Fruit fly (Drosophila melanogaster) whole organism, prepupa: ENCODE results near the gene CG14883.

Source experiments
- Blimp-1 ChIP-seq: fragments of 200-800 bp; sonication (Bioruptor generic); optimal IDR thresholded peaks from 3 replicates; lab custom pipeline; 2017; ENCODE audit warnings: missing biosample characterization, missing genetic modification characterization, mild to moderate bottlenecking, moderate library complexity, missing genetic modification reagents
- CG10631 ChIP-seq: fragments of 200-800 bp; sonication (Bioruptor generic); optimal IDR thresholded peaks from 2 replicates; lab custom pipeline; 2016; ENCODE audit warnings: missing biosample characterization, missing genetic modification characterization
- CG10669 ChIP-seq: fragments of 200-800 bp; sonication (Bioruptor generic); optimal IDR thresholded peaks from 3 replicates; lab custom pipeline; 2018; ENCODE audit warnings: missing biosample characterization, mild to moderate bottlenecking, missing genetic modification characterization, moderate library complexity
- CG11294 ChIP-seq: fragments of 200-800 bp; sonication (Bioruptor generic); IDR thresholded peaks from 2 replicates; pipeline ENCODE4 v1.3.6; 2022; ENCODE audit warnings: missing biosample characterization, missing genetic modification characterization
- CG11902 ChIP-seq: fragments of 200-800 bp; sonication (Bioruptor generic); optimal IDR thresholded peaks from 3 replicates; lab custom pipeline; 2016; ENCODE audit warnings: missing biosample characterization, missing genetic modification characterization
- CG1621 ChIP-seq: fragments of 200-800 bp; sonication (Bioruptor generic); optimal IDR thresholded peaks from 3 replicates; lab custom pipeline; 2018; ENCODE audit warnings: missing biosample characterization, mild to moderate bottlenecking, missing genetic modification characterization
- CG16779 ChIP-seq: fragments of 200-800 bp; sonication (Bioruptor generic); optimal IDR thresholded peaks from 3 replicates; lab custom pipeline; 2017; ENCODE audit warnings: missing biosample characterization, mild to moderate bottlenecking, missing genetic modification characterization
- CG3032 ChIP-seq: fragments of 200-800 bp; optimal IDR thresholded peaks from 2 replicates; lab custom pipeline; 2019; ENCODE audit warnings: missing biosample characterization, mild to moderate bottlenecking, missing genetic modification characterization, moderate library complexity
- CG32006 ChIP-seq: fragments of 200-800 bp; sonication (Bioruptor generic); optimal IDR thresholded peaks from 3 replicates; lab custom pipeline; 2017; ENCODE audit warnings: missing biosample characterization, mild to moderate bottlenecking, missing genetic modification characterization
- CG3919 ChIP-seq: fragments of 200-800 bp; sonication (Bioruptor generic); optimal IDR thresholded peaks from 3 replicates; lab custom pipeline; 2016; ENCODE audit warnings: missing biosample characterization, missing genetic modification characterization
- CG4318 ChIP-seq: fragments of 200-800 bp; sonication (Bioruptor generic); optimal IDR thresholded peaks from 3 replicates; lab custom pipeline; 2017; ENCODE audit warnings: missing biosample characterization, mild to moderate bottlenecking, missing genetic modification characterization
- CG6163 ChIP-seq: fragments of 200-800 bp; sonication (Bioruptor generic); IDR thresholded peaks from 3 replicates; pipeline ENCODE4 v1.3.6; 2022; ENCODE audit warnings: missing biosample characterization, missing genetic modification characterization
- CG6854 ChIP-seq: fragments of 200-800 bp; sonication (Bioruptor generic); optimal IDR thresholded peaks from 2 replicates; lab custom pipeline; 2017; ENCODE audit warnings: missing biosample characterization, mild to moderate bottlenecking, missing genetic modification characterization
- CG8119 ChIP-seq: fragments of 200-800 bp; sonication (Bioruptor generic); IDR thresholded peaks from 3 replicates; pipeline ENCODE4 v1.3.6; 2022; ENCODE audit warnings: missing biosample characterization, missing genetic modification characterization
- CG8319 ChIP-seq: fragments of 200-800 bp; sonication (Bioruptor generic); optimal IDR thresholded peaks from 3 replicates; lab custom pipeline; 2016; ENCODE audit warnings: missing biosample characterization, missing genetic modification characterization
- Eip75B ChIP-seq: fragments of 200-800 bp; sonication (Bioruptor generic); optimal IDR thresholded peaks from 3 replicates; lab custom pipeline; 2016; ENCODE audit warnings: missing biosample characterization, missing genetic modification characterization
- Eip78C ChIP-seq: fragments of 200-800 bp; sonication (Bioruptor generic); peaks from one replicate; lab custom pipeline; 2016; ENCODE audit warnings: missing biosample characterization, missing genetic modification characterization
- Eip93F ChIP-seq: fragments of 200-800 bp; sonication (Bioruptor generic); optimal IDR thresholded peaks from 2 replicates; lab custom pipeline; 2016; ENCODE audit warnings: missing biosample characterization, mild to moderate bottlenecking, missing genetic modification characterization
- Ets96B ChIP-seq: fragments of 200-800 bp; optimal IDR thresholded peaks from 2 replicates; lab custom pipeline; 2019; ENCODE audit warnings: missing biosample characterization, mild to moderate bottlenecking, missing genetic modification characterization, moderate library complexity
- Hr39 ChIP-seq: fragments of 200-800 bp; sonication (Bioruptor generic); optimal IDR thresholded peaks from 2 replicates; lab custom pipeline; 2016; ENCODE audit warnings: missing biosample characterization, missing genetic modification characterization
- Hr4 ChIP-seq: fragments of 200-800 bp; sonication (Bioruptor generic); optimal IDR thresholded peaks from 3 replicates; lab custom pipeline; 2016; ENCODE audit warnings: missing biosample characterization, missing genetic modification characterization
- Lpt ChIP-seq: fragments of 200-800 bp; sonication (Bioruptor generic); optimal IDR thresholded peaks from 3 replicates; lab custom pipeline; 2016; ENCODE audit warnings: missing biosample characterization, missing genetic modification characterization
- Met ChIP-seq: fragments of 200-800 bp; sonication (Bioruptor generic); optimal IDR thresholded peaks from 3 replicates; lab custom pipeline; 2016; ENCODE audit warnings: missing biosample characterization, missing genetic modification characterization
- OdsH ChIP-seq: fragments of 200-800 bp; sonication (Bioruptor generic); optimal IDR thresholded peaks from 3 replicates; lab custom pipeline; 2016; ENCODE audit warnings: missing biosample characterization, missing genetic modification characterization
- Smox ChIP-seq: fragments of 200-800 bp; sonication (Bioruptor generic); optimal IDR thresholded peaks from 3 replicates; lab custom pipeline; 2016; ENCODE audit warnings: missing biosample characterization, missing genetic modification characterization
- Sox102F ChIP-seq: fragments of 200-800 bp; sonication (Bioruptor generic); optimal IDR thresholded peaks from 2 replicates; lab custom pipeline; 2016; ENCODE audit warnings: missing biosample characterization, mild to moderate bottlenecking, missing genetic modification characterization
- Sox14 ChIP-seq: fragments of 200-800 bp; sonication (Bioruptor generic); optimal IDR thresholded peaks from 3 replicates; lab custom pipeline; 2016; ENCODE audit warnings: missing biosample characterization, missing genetic modification characterization
- Sox15 ChIP-seq: fragments of 200-800 bp; sonication (Bioruptor generic); optimal IDR thresholded peaks from 3 replicates; lab custom pipeline; 2016; ENCODE audit warnings: missing biosample characterization, missing genetic modification characterization
- achi ChIP-seq: fragments of 200-800 bp; sonication (Bioruptor generic); optimal IDR thresholded peaks from 3 replicates; lab custom pipeline; 2016; ENCODE audit warnings: missing biosample characterization, missing genetic modification characterization
- cyc ChIP-seq: fragments of 200-800 bp; sonication (Bioruptor generic); optimal IDR thresholded peaks from 3 replicates; lab custom pipeline; 2016; ENCODE audit warnings: missing biosample characterization, missing genetic modification characterization
- dac ChIP-seq: fragments of 200-800 bp; sonication (Bioruptor generic); optimal IDR thresholded peaks from 2 replicates; lab custom pipeline; 2017; ENCODE audit warnings: missing biosample characterization, mild to moderate bottlenecking, missing genetic modification characterization
- dsx ChIP-seq: fragments of 200-800 bp; optimal IDR thresholded peaks from 3 replicates; lab custom pipeline; 2019; ENCODE audit warnings: missing biosample characterization, mild to moderate bottlenecking, missing genetic modification characterization, moderate library complexity; ENCODE audit not compliant: poor library complexity, severe bottlenecking
- eg ChIP-seq: fragments of 200-800 bp; sonication (Bioruptor generic); IDR thresholded peaks from 3 replicates; pipeline ENCODE4 v1.3.6; 2022; ENCODE audit warnings: missing biosample characterization, missing genetic modification characterization
- esn ChIP-seq: fragments of 200-800 bp; sonication (Bioruptor generic); optimal IDR thresholded peaks from 2 replicates; lab custom pipeline; 2016; ENCODE audit warnings: missing biosample characterization, mild to moderate bottlenecking, missing genetic modification characterization, moderate library complexity
- fd59A ChIP-seq: fragments of 200-800 bp; sonication (Bioruptor generic); optimal IDR thresholded peaks from 2 replicates; lab custom pipeline; 2017; ENCODE audit warnings: missing biosample characterization, mild to moderate bottlenecking, missing genetic modification characterization, missing genetic modification reagents
- fd85E ChIP-seq: fragments of 200-800 bp; sonication (Bioruptor generic); optimal IDR thresholded peaks from 3 replicates; lab custom pipeline; 2016; ENCODE audit warnings: missing biosample characterization, missing genetic modification characterization
- fkh ChIP-seq: fragments of 200-800 bp; sonication (Bioruptor generic); optimal IDR thresholded peaks from 3 replicates; lab custom pipeline; 2017; ENCODE audit warnings: missing biosample characterization, mild to moderate bottlenecking, missing genetic modification characterization, moderate library complexity
- net ChIP-seq: fragments of 200-800 bp; sonication (Bioruptor generic); optimal IDR thresholded peaks from 3 replicates; lab custom pipeline; 2016; ENCODE audit warnings: missing biosample characterization, missing genetic modification characterization
- pdm3 ChIP-seq: fragments of 200-800 bp; sonication (Bioruptor generic); optimal IDR thresholded peaks from 3 replicates; lab custom pipeline; 2016; ENCODE audit warnings: missing biosample characterization, missing genetic modification characterization
- spab ChIP-seq: fragments of 200-800 bp; sonication (Bioruptor generic); optimal IDR thresholded peaks from 2 replicates; lab custom pipeline; 2017; ENCODE audit warnings: missing biosample characterization, mild to moderate bottlenecking, missing genetic modification characterization, missing genetic modification reagents
- ss ChIP-seq, 2 experiments: fragments of 200-800 bp; sonication (Bioruptor generic); optimal IDR thresholded peaks; 2 replicates in 1 of 2; 3 replicates in 1 of 2; lab custom pipeline; 2017 to 2018; ENCODE audit warnings: mild to moderate bottlenecking in 2 of 2, missing biosample characterization in 2 of 2, missing genetic modification characterization in 2 of 2, moderate library complexity in 1 of 2
- svp ChIP-seq: fragments of 200-800 bp; sonication (Bioruptor generic); peaks from one replicate; lab custom pipeline; 2016; ENCODE audit warnings: missing biosample characterization, missing genetic modification characterization
- topi ChIP-seq: fragments of 200-800 bp; sonication (Bioruptor generic); optimal IDR thresholded peaks from 3 replicates; lab custom pipeline; 2016; ENCODE audit warnings: missing biosample characterization, missing genetic modification characterization
- vri ChIP-seq: fragments of 200-800 bp; sonication (Bioruptor generic); optimal IDR thresholded peaks from 3 replicates; lab custom pipeline; 2016; ENCODE audit warnings: missing biosample characterization, mild to moderate bottlenecking, missing genetic modification characterization

CG14883 gene

dm6 chr3R:16497379-16497778 lies 41.5 kb downstream of the CG14883 start (continued):
- peak; percentile 66 for TF ChIP-seq Eip75B (GFP tag; lab: Kevin White, UChicago)
- peak; percentile 72 for TF ChIP-seq CG10669 (GFP tag; lab: Kevin White, UChicago)
- TF ChIP-seq esn (GFP tag; lab: Kevin White, UChicago), result peak; percentile 78
- peak; percentile 76 for TF ChIP-seq CG3032 (tag; lab: Kevin White, UChicago)
- TF ChIP-seq CG16779 (tag; lab: Kevin White, UChicago), result peak; percentile 15
- TF ChIP-seq CG8119 (GFP tag; lab: Robert Waterston, UW), result peak; percentile 74; the same call in 2 of the 3 replicates
- TF ChIP-seq net (GFP tag; lab: Kevin White, UChicago), result peak; percentile 70
- peak; percentile 60 for TF ChIP-seq CG1621 (tag; lab: Kevin White, UChicago)
- peak; percentile 93 for TF ChIP-seq Eip78C (GFP tag; lab: Kevin White, UChicago)
- peak; percentile 39 for TF ChIP-seq dsx
- TF ChIP-seq Hr4, result peak; percentile 62
- peak; percentile 90 for TF ChIP-seq eg
- peak; percentile 72 for TF ChIP-seq CG32006 (GFP tag; lab: Kevin White, UChicago)
- TF ChIP-seq fd59A (GFP tag; lab: Kevin White, UChicago), result peak; percentile 30
- TF ChIP-seq Eip93F, result no peak
- peak; percentile 80 for TF ChIP-seq CG3919 (GFP tag; lab: Kevin White, UChicago)
- no peak for TF ChIP-seq fd85E (GFP tag; lab: Kevin White, UChicago)
- peak; percentile 70 for TF ChIP-seq pdm3 (GFP tag; lab: Kevin White, UChicago)
- TF ChIP-seq Sox102F (GFP tag; lab: Kevin White, UChicago), result peak; percentile 56
- TF ChIP-seq CG4318 (GFP tag; lab: Kevin White, UChicago), result peak; percentile 16
- TF ChIP-seq Blimp-1 (GFP tag; lab: Kevin White, UChicago), result no peak

dm6 chr3R:16498859-16499258 lies 43.0 kb downstream of the CG14883 start, which contains the start of gene Gr89a:
Gr89a (minus strand) TSS chr3R:16498959.
- TF ChIP-seq Hr4 (no peak), Sox102F (GFP tag; lab: Kevin White, UChicago) (no peak), ss (GFP tag; optimal IDR thresholded peaks at IDR 0.05; lab: Kevin White, UChicago) (no peak), OdsH (GFP tag; lab: Kevin White, UChicago) (no peak), CG6854 (GFP tag; lab: Kevin White, UChicago) (no peak), CG11294 (no peak), CG8319 (no peak), Sox14 (GFP tag; lab: Kevin White, UChicago) (no peak), Sox15 (GFP tag; lab: Kevin White, UChicago) (no peak), svp (no peak), Ets96B (no peak), CG16779 (tag; lab: Kevin White, UChicago) (no peak), achi (GFP tag; lab: Kevin White, UChicago) (no peak)
- TF ChIP-seq, all 60 proteins: peak for 0

- TF ChIP-seq topi (GFP tag; lab: Kevin White, UChicago) (peak; percentile 65), fd59A (GFP tag; lab: Kevin White, UChicago) (no peak), CG11294 (no peak), CG8119 (GFP tag; lab: Robert Waterston, UW) (peak; percentile 58; the same call in 2 of the 3 replicates), dsx (no peak), cyc (GFP tag; lab: Kevin White, UChicago) (peak; percentile 37), CG6163 (GFP tag; lab: Robert Waterston, UW) (no peak), Eip78C (GFP tag; lab: Kevin White, UChicago) (peak; percentile 87), Ets96B (no peak), CG10631 (GFP tag; lab: Kevin White, UChicago) (peak; percentile 26), pdm3 (GFP tag; lab: Kevin White, UChicago) (peak; percentile 51), Sox102F (GFP tag; lab: Kevin White, UChicago) (peak; percentile 61), dac (GFP tag; lab: Kevin White, UChicago) (no peak), svp (peak; percentile 81), CG11902 (no peak), Hr39 (peak; percentile 55), CG4318 (GFP tag; lab: Kevin White, UChicago) (no peak), spab (no peak), Smox (GFP tag; lab: Kevin White, UChicago) (peak; percentile 53), fkh (GFP tag; lab: Kevin White, UChicago) (no peak), esn (GFP tag; lab: Kevin White, UChicago) (peak; percentile 73), Met (peak; percentile 65), Lpt (GFP tag; lab: Kevin White, UChicago) (no peak), vri (GFP tag; lab: Kevin White, UChicago) (no peak), CG32006 (GFP tag; lab: Kevin White, UChicago) (peak; percentile 37), CG10669 (GFP tag; lab: Kevin White, UChicago) (no peak), CG3032 (tag; lab: Kevin White, UChicago) (no peak)
These were observed 45.3 kb downstream of the CG14883 start, which contains the start of gene Decay for dm6 chr3R:16500919-16501851. Decay (minus strand) TSS chr3R:16501050.
